Fruit fly (Drosophila melanogaster) whole organism, prepupa: ENCODE data around the gene CG5968.

Experiments
- Blimp-1 ChIP-seq: fragments of 200-800 bp; sonication (Bioruptor generic); optimal IDR thresholded peaks from 3 replicates; lab custom pipeline; 2017; ENCODE audit warnings: missing biosample characterization, missing genetic modification characterization, mild to moderate bottlenecking, moderate library complexity, missing genetic modification reagents
- CG10631 ChIP-seq: fragments of 200-800 bp; sonication (Bioruptor generic); optimal IDR thresholded peaks from 2 replicates; lab custom pipeline; 2016; ENCODE audit warnings: missing biosample characterization, missing genetic modification characterization
- CG11294 ChIP-seq: fragments of 200-800 bp; sonication (Bioruptor generic); IDR thresholded peaks from 2 replicates; pipeline ENCODE4 v1.3.6; 2022; ENCODE audit warnings: missing biosample characterization, missing genetic modification characterization
- CG15336 ChIP-seq: fragments of 200-800 bp; sonication (Bioruptor generic); IDR thresholded peaks from 2 replicates; pipeline ENCODE4 v1.3.6; 2022; ENCODE audit warnings: missing biosample characterization, missing genetic modification characterization
- CG1621 ChIP-seq: fragments of 200-800 bp; sonication (Bioruptor generic); optimal IDR thresholded peaks from 3 replicates; lab custom pipeline; 2018; ENCODE audit warnings: missing biosample characterization, mild to moderate bottlenecking, missing genetic modification characterization
- CG16779 ChIP-seq: fragments of 200-800 bp; sonication (Bioruptor generic); optimal IDR thresholded peaks from 3 replicates; lab custom pipeline; 2017; ENCODE audit warnings: missing biosample characterization, mild to moderate bottlenecking, missing genetic modification characterization
- CG3032 ChIP-seq: fragments of 200-800 bp; optimal IDR thresholded peaks from 2 replicates; lab custom pipeline; 2019; ENCODE audit warnings: missing biosample characterization, mild to moderate bottlenecking, missing genetic modification characterization, moderate library complexity
- CG31627 ChIP-seq: fragments of 200-800 bp; sonication (Bioruptor generic); optimal IDR thresholded peaks from 3 replicates; lab custom pipeline; 2016; ENCODE audit warnings: missing biosample characterization, missing genetic modification characterization
- CG32006 ChIP-seq: fragments of 200-800 bp; sonication (Bioruptor generic); optimal IDR thresholded peaks from 3 replicates; lab custom pipeline; 2017; ENCODE audit warnings: missing biosample characterization, mild to moderate bottlenecking, missing genetic modification characterization
- CG34406 ChIP-seq: fragments of 200-800 bp; sonication (Bioruptor generic); optimal IDR thresholded peaks from 3 replicates; lab custom pipeline; 2016; ENCODE audit warnings: missing biosample characterization, missing genetic modification characterization
- CG3919 ChIP-seq: fragments of 200-800 bp; sonication (Bioruptor generic); optimal IDR thresholded peaks from 3 replicates; lab custom pipeline; 2016; ENCODE audit warnings: missing biosample characterization, missing genetic modification characterization
- CG4318 ChIP-seq: fragments of 200-800 bp; sonication (Bioruptor generic); optimal IDR thresholded peaks from 3 replicates; lab custom pipeline; 2017; ENCODE audit warnings: missing biosample characterization, mild to moderate bottlenecking, missing genetic modification characterization
- CG6276 ChIP-seq: fragments of 200-800 bp; sonication (Bioruptor generic); optimal IDR thresholded peaks from 2 replicates; lab custom pipeline; 2017; ENCODE audit warnings: missing biosample characterization, mild to moderate bottlenecking, missing genetic modification characterization
- CG6792 ChIP-seq: fragments of 200-800 bp; sonication (Bioruptor generic); optimal IDR thresholded peaks from 3 replicates; lab custom pipeline; 2016; ENCODE audit warnings: missing biosample characterization, missing genetic modification characterization
- CG6854 ChIP-seq: fragments of 200-800 bp; sonication (Bioruptor generic); optimal IDR thresholded peaks from 2 replicates; lab custom pipeline; 2017; ENCODE audit warnings: missing biosample characterization, mild to moderate bottlenecking, missing genetic modification characterization
- CG7368 ChIP-seq: fragments of 200-800 bp; sonication (Bioruptor generic); optimal IDR thresholded peaks from 3 replicates; lab custom pipeline; 2016; ENCODE audit warnings: missing biosample characterization, missing genetic modification characterization
- CG8119 ChIP-seq: fragments of 200-800 bp; sonication (Bioruptor generic); IDR thresholded peaks from 3 replicates; pipeline ENCODE4 v1.3.6; 2022; ENCODE audit warnings: missing biosample characterization, missing genetic modification characterization
- CG8632 ChIP-seq: fragments of 200-800 bp; sonication (Bioruptor generic); optimal IDR thresholded peaks from 3 replicates; lab custom pipeline; 2016; ENCODE audit warnings: missing biosample characterization, missing genetic modification characterization
- Eip75B ChIP-seq: fragments of 200-800 bp; sonication (Bioruptor generic); optimal IDR thresholded peaks from 3 replicates; lab custom pipeline; 2016; ENCODE audit warnings: missing biosample characterization, missing genetic modification characterization
- Eip78C ChIP-seq: fragments of 200-800 bp; sonication (Bioruptor generic); peaks from one replicate; lab custom pipeline; 2016; ENCODE audit warnings: missing biosample characterization, missing genetic modification characterization
- Eip93F ChIP-seq: fragments of 200-800 bp; sonication (Bioruptor generic); optimal IDR thresholded peaks from 2 replicates; lab custom pipeline; 2016; ENCODE audit warnings: missing biosample characterization, mild to moderate bottlenecking, missing genetic modification characterization
- Ets96B ChIP-seq: fragments of 200-800 bp; optimal IDR thresholded peaks from 2 replicates; lab custom pipeline; 2019; ENCODE audit warnings: missing biosample characterization, mild to moderate bottlenecking, missing genetic modification characterization, moderate library complexity
- Gug ChIP-seq: fragments of 200-800 bp; sonication (Bioruptor generic); IDR thresholded peaks from 2 replicates; pipeline ENCODE4 v1.3.6; 2022; ENCODE audit warnings: missing biosample characterization, missing genetic modification characterization
- Hr38 ChIP-seq: sonication (Bioruptor generic); optimal IDR thresholded peaks from 2 replicates; lab custom pipeline; 2016; ENCODE audit warnings: missing biosample characterization, missing genetic modification characterization
- Hr4 ChIP-seq: fragments of 200-800 bp; sonication (Bioruptor generic); optimal IDR thresholded peaks from 3 replicates; lab custom pipeline; 2016; ENCODE audit warnings: missing biosample characterization, missing genetic modification characterization
- Lpt ChIP-seq: fragments of 200-800 bp; sonication (Bioruptor generic); optimal IDR thresholded peaks from 3 replicates; lab custom pipeline; 2016; ENCODE audit warnings: missing biosample characterization, missing genetic modification characterization
- Met ChIP-seq: fragments of 200-800 bp; sonication (Bioruptor generic); optimal IDR thresholded peaks from 3 replicates; lab custom pipeline; 2016; ENCODE audit warnings: missing biosample characterization, missing genetic modification characterization
- OdsH ChIP-seq: fragments of 200-800 bp; sonication (Bioruptor generic); optimal IDR thresholded peaks from 3 replicates; lab custom pipeline; 2016; ENCODE audit warnings: missing biosample characterization, missing genetic modification characterization
- Smox ChIP-seq: fragments of 200-800 bp; sonication (Bioruptor generic); optimal IDR thresholded peaks from 3 replicates; lab custom pipeline; 2016; ENCODE audit warnings: missing biosample characterization, missing genetic modification characterization
- Sox14 ChIP-seq: fragments of 200-800 bp; sonication (Bioruptor generic); optimal IDR thresholded peaks from 3 replicates; lab custom pipeline; 2016; ENCODE audit warnings: missing biosample characterization, missing genetic modification characterization
- Sox15 ChIP-seq: fragments of 200-800 bp; sonication (Bioruptor generic); optimal IDR thresholded peaks from 3 replicates; lab custom pipeline; 2016; ENCODE audit warnings: missing biosample characterization, missing genetic modification characterization
- achi ChIP-seq: fragments of 200-800 bp; sonication (Bioruptor generic); optimal IDR thresholded peaks from 3 replicates; lab custom pipeline; 2016; ENCODE audit warnings: missing biosample characterization, missing genetic modification characterization
- acj6 ChIP-seq: fragments of 200-800 bp; sonication (Bioruptor generic); optimal IDR thresholded peaks from 3 replicates; lab custom pipeline; 2016; ENCODE audit warnings: missing biosample characterization, missing genetic modification characterization
- cyc ChIP-seq: fragments of 200-800 bp; sonication (Bioruptor generic); optimal IDR thresholded peaks from 3 replicates; lab custom pipeline; 2016; ENCODE audit warnings: missing biosample characterization, missing genetic modification characterization
- dac ChIP-seq: fragments of 200-800 bp; sonication (Bioruptor generic); optimal IDR thresholded peaks from 2 replicates; lab custom pipeline; 2017; ENCODE audit warnings: missing biosample characterization, mild to moderate bottlenecking, missing genetic modification characterization
- dsx ChIP-seq: fragments of 200-800 bp; optimal IDR thresholded peaks from 3 replicates; lab custom pipeline; 2019; ENCODE audit warnings: missing biosample characterization, mild to moderate bottlenecking, missing genetic modification characterization, moderate library complexity; ENCODE audit not compliant: poor library complexity, severe bottlenecking
- eg ChIP-seq: fragments of 200-800 bp; sonication (Bioruptor generic); IDR thresholded peaks from 3 replicates; pipeline ENCODE4 v1.3.6; 2022; ENCODE audit warnings: missing biosample characterization, missing genetic modification characterization
- pdm3 ChIP-seq: fragments of 200-800 bp; sonication (Bioruptor generic); optimal IDR thresholded peaks from 3 replicates; lab custom pipeline; 2016; ENCODE audit warnings: missing biosample characterization, missing genetic modification characterization
- salr ChIP-seq, 2 experiments: fragments of 200-800 bp; sonication (Bioruptor generic); optimal IDR thresholded peaks; 3 replicates each; lab custom pipeline; 2016 to 2018; ENCODE audit warnings: missing biosample characterization in 2 of 2, missing genetic modification characterization in 2 of 2, mild to moderate bottlenecking in 1 of 2
- spab ChIP-seq: fragments of 200-800 bp; sonication (Bioruptor generic); optimal IDR thresholded peaks from 2 replicates; lab custom pipeline; 2017; ENCODE audit warnings: missing biosample characterization, mild to moderate bottlenecking, missing genetic modification characterization, missing genetic modification reagents
- svp ChIP-seq: fragments of 200-800 bp; sonication (Bioruptor generic); peaks from one replicate; lab custom pipeline; 2016; ENCODE audit warnings: missing biosample characterization, missing genetic modification characterization
- topi ChIP-seq: fragments of 200-800 bp; sonication (Bioruptor generic); optimal IDR thresholded peaks from 3 replicates; lab custom pipeline; 2016; ENCODE audit warnings: missing biosample characterization, missing genetic modification characterization
- vri ChIP-seq: fragments of 200-800 bp; sonication (Bioruptor generic); optimal IDR thresholded peaks from 3 replicates; lab custom pipeline; 2016; ENCODE audit warnings: missing biosample characterization, mild to moderate bottlenecking, missing genetic modification characterization

The CG5968 gene

DNA sequence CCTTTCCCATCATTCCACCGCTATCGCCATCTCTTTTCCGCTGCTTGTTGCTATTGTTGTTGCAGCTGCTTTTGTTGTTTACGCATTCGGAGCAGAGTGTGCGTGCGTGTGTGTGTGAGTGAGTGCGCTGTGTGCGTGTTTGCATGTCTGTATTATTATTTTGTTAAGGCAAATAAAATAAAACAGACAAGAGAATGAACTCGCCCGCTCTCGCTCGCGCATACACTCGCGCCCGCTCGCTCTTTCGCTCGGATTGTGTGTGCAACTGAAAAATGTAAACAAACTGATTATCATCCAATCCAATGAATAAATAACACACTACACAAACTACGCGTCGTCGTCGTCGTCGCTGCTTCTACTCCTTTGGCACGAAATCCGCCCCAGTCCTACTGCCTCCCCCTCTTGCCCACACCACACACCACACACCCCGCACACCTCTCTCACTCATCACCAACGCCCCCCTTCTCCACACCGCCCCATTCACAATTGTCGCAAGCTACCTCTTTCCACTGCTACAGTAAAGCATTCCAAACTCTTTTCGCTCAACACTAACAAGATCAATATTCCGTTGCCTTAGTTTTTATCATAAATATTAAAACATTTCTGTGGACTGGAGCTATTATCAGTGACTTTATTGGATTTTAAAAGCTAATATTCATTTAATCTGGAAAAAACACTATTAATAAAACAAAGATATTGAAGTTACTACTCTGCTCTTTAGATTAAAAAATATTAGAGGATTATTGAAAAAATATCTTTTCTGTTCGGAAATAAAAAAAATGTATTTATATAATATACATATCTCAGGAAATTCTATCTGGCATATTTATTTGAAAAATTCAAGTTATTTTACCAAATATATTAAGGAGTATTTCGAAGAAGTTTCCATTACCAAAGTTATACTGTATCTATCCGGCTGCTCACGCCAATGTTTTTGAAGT is 28.1 kb downstream of the CG5968 start (continued):
- TF ChIP-seq cyc (GFP tag; lab: Kevin White, UChicago), result no peak
- TF ChIP-seq CG6792, result peak; percentile 48
- peak; percentile 49 for TF ChIP-seq Eip78C (GFP tag; lab: Kevin White, UChicago)
- peak; percentile 65 for TF ChIP-seq CG16779 (tag; lab: Kevin White, UChicago)
- TF ChIP-seq CG7368 (GFP tag; lab: Kevin White, UChicago), result peak; percentile 13
- no peak for TF ChIP-seq CG11294 (GFP tag; lab: Robert Waterston, UW)
- TF ChIP-seq CG8632 (GFP tag; lab: Kevin White, UChicago), result peak; percentile 52
- TF ChIP-seq Eip93F (GFP tag; lab: Kevin White, UChicago), result peak; percentile 25
- TF ChIP-seq CG15336, result peak; percentile 61
- TF ChIP-seq CG1621 (tag; lab: Kevin White, UChicago), result peak; percentile 84
- no peak for TF ChIP-seq CG31627 (GFP tag; lab: Kevin White, UChicago)
- peak; percentile 36 for TF ChIP-seq achi (GFP tag; lab: Kevin White, UChicago)
- TF ChIP-seq Sox14, result peak; percentile 63
- TF ChIP-seq OdsH (GFP tag; lab: Kevin White, UChicago), result peak; percentile 8
- peak; percentile 24 for TF ChIP-seq Met (GFP tag; lab: Kevin White, UChicago)
- peak; percentile 66 for TF ChIP-seq CG4318
- no peak for TF ChIP-seq CG10631 (GFP tag; lab: Kevin White, UChicago)
- peak; percentile 49 to 72 for TF ChIP-seq salr (GFP tag; optimal IDR thresholded peaks at IDR 0.05; lab: Kevin White, UChicago)
- TF ChIP-seq pdm3 (GFP tag; lab: Kevin White, UChicago), result no peak
- peak; percentile 1 for TF ChIP-seq topi (GFP tag; lab: Kevin White, UChicago)
- no peak for TF ChIP-seq CG3919 (GFP tag; lab: Kevin White, UChicago)
- peak; percentile 76; the same call in 2 of the 3 replicates for TF ChIP-seq eg
- no peak for TF ChIP-seq Sox15 (GFP tag; lab: Kevin White, UChicago)
- TF ChIP-seq CG6276 (GFP tag; lab: Kevin White, UChicago), result peak; percentile 32
- TF ChIP-seq CG6854 (GFP tag; lab: Kevin White, UChicago), result peak; percentile 83
- no peak for TF ChIP-seq Hr38 (GFP tag; lab: Kevin White, UChicago)
- peak; percentile 45 for TF ChIP-seq CG34406 (GFP tag; lab: Kevin White, UChicago)
- peak; percentile 56 for TF ChIP-seq Eip75B (GFP tag; lab: Kevin White, UChicago)
- peak; percentile 17 for TF ChIP-seq Blimp-1 (GFP tag; lab: Kevin White, UChicago)
- TF ChIP-seq, all 60 proteins: peak for 45

DNA sequence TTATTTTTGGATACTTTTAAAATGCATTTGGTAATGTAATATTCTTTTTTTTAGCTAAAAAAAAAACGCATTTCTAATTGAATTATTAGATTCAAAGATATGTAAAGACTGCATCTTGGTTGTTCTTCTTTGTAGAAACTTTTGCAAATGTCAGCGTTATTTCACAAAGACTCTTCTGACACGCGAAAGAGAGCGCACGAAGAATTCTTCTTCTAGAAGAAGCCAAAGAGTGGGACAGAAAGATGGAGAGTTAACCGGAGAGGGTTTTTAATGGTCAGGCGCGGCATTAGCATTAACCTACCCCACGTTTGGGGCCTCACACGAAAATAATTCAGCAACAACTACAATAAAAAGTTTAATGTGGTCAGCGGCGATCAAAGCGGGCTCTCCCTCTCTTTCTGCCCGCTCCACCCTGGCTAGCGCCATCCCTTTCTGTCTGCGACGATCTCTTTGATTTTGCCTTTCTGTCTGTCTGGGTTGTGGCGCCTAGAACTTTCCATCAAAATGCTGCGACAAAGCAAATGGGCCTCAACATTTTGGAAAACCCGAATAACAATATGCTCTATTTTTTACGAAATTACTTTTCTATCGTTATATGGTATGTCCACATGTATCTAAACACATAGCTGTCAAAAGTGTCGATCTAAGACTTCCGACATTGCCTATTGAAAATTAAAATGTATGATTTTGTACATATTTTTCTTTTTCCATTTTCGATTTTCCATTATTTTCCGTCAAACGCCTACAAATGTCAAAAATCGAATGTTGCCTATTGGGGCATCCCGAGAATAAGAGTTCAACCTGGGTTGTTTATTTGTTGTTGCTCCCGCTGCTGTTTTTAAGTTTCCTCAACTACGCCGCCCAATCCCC is 29.0 kb downstream of the CG5968 start:
- TF ChIP-seq CG34406 (GFP tag; lab: Kevin White, UChicago), result no peak
- TF ChIP-seq vri (GFP tag; lab: Kevin White, UChicago), result no peak
- TF ChIP-seq dsx (GFP tag; lab: Kevin White, UChicago), result no peak
- no peak for TF ChIP-seq CG3032 (tag; lab: Kevin White, UChicago)
- no peak for TF ChIP-seq Smox (GFP tag; lab: Kevin White, UChicago)
- TF ChIP-seq dac (GFP tag; lab: Kevin White, UChicago), result no peak
- TF ChIP-seq Eip78C (GFP tag; lab: Kevin White, UChicago), result peak; percentile 66
- peak in 1 of 2 experiments; percentile 14 for TF ChIP-seq salr (GFP tag; optimal IDR thresholded peaks at IDR 0.05; lab: Kevin White, UChicago)
- peak; percentile 23 for TF ChIP-seq Hr4 (GFP tag; lab: Kevin White, UChicago)
- TF ChIP-seq CG15336, result no peak
- TF ChIP-seq Hr38 (GFP tag; lab: Kevin White, UChicago), result no peak
- no peak for TF ChIP-seq CG4318
- no peak for TF ChIP-seq Met (GFP tag; lab: Kevin White, UChicago)
- no peak for TF ChIP-seq acj6 (GFP tag; lab: Kevin White, UChicago)
- TF ChIP-seq eg, result 0 out of 3 replicates have a peak, but pooled peaks have one; percentile 29
- no peak for TF ChIP-seq CG6854 (GFP tag; lab: Kevin White, UChicago)
- no peak for TF ChIP-seq Ets96B
- TF ChIP-seq Eip93F (GFP tag; lab: Kevin White, UChicago), result no peak
- TF ChIP-seq cyc (GFP tag; lab: Kevin White, UChicago), result no peak
- no peak for TF ChIP-seq svp (GFP tag; lab: Kevin White, UChicago)
- peak; percentile 11; the same call in 1 of the 3 replicates for TF ChIP-seq CG8119 (GFP tag; lab: Robert Waterston, UW)
- peak; percentile 9 for TF ChIP-seq CG32006 (GFP tag; lab: Kevin White, UChicago)
- TF ChIP-seq Eip75B (GFP tag; lab: Kevin White, UChicago), result no peak
- TF ChIP-seq CG10631 (GFP tag; lab: Kevin White, UChicago), result no peak
- TF ChIP-seq Lpt (GFP tag; lab: Kevin White, UChicago), result no peak
- TF ChIP-seq Gug (GFP tag; lab: Robert Waterston, UW), result no peak
- no peak for TF ChIP-seq spab
- TF ChIP-seq Sox14, result no peak
- TF ChIP-seq, all 60 proteins: peak for 6
